Worm (Caenorhabditis elegans) whole organism, L4 larva: ENCODE data around the gene ZK1248.20.

ENCODE experiments used
- F49E8.2 ChIP-seq: sonication (generic microtip); optimal IDR thresholded peaks from 2 replicates; lab custom pipeline; 2016; ENCODE audit warnings: missing compliant biosample characterization, mild to moderate bottlenecking, missing genetic modification characterization, borderline replicate concordance
- Y105C5A.15 ChIP-seq: fragments of 200-800 bp; sonication (Bioruptor generic); IDR thresholded peaks from 2 replicates; pipeline ENCODE4 v1.3.6; 2022; ENCODE audit warnings: missing genetic modification characterization, missing compliant biosample characterization
- egl-27 ChIP-seq: sonication (generic microtip); optimal IDR thresholded peaks from 3 replicates; lab custom pipeline; 2017; ENCODE audit warnings: missing biosample characterization, missing genetic modification reagents, missing genetic modification characterization
- fkh-10 ChIP-seq: fragments of 150-350 bp; optimal IDR thresholded peaks from 2 replicates; lab custom pipeline; 2014; ENCODE audit warnings: missing biosample characterization, missing genetic modification reagents, missing genetic modification characterization
- fos-1 ChIP-seq: fragments of 150-350 bp; optimal IDR thresholded peaks from 2 replicates; lab custom pipeline; 2014; ENCODE audit warnings: missing biosample characterization, missing genetic modification characterization
- jun-1 ChIP-seq: fragments of 150-350 bp; optimal IDR thresholded peaks from 2 replicates; lab custom pipeline; 2014; ENCODE audit warnings: missing biosample characterization, missing genetic modification reagents, missing genetic modification characterization
- mdl-1 ChIP-seq, 2 experiments: fragments of 150-350 bp in 1 of 2; sonication (generic microtip) in 1 of 2; optimal IDR thresholded peaks; 2 replicates each; lab custom pipeline; 2014 to 2017; ENCODE audit warnings: missing biosample characterization in 2 of 2, missing genetic modification characterization in 2 of 2
- nhr-10 ChIP-seq: fragments of 150-350 bp; optimal IDR thresholded peaks from 2 replicates; lab custom pipeline; 2014; ENCODE audit warnings: missing biosample characterization, missing genetic modification characterization
- nhr-11 ChIP-seq: fragments of 150-350 bp; optimal IDR thresholded peaks from 2 replicates; lab custom pipeline; 2014; ENCODE audit warnings: missing biosample characterization, missing genetic modification characterization
- nhr-77 ChIP-seq: fragments of 150-350 bp; optimal IDR thresholded peaks from 2 replicates; lab custom pipeline; 2014; ENCODE audit warnings: missing biosample characterization, missing genetic modification characterization
- snpc-4 ChIP-seq: fragments of 150-350 bp; optimal IDR thresholded peaks from 2 replicates; lab custom pipeline; 2014; ENCODE audit warnings: missing biosample characterization, missing genetic modification characterization
- ztf-11 ChIP-seq: fragments of 150-350 bp; optimal IDR thresholded peaks from 2 replicates; lab custom pipeline; 2014; ENCODE audit warnings: missing biosample characterization, missing genetic modification characterization

DNA sequence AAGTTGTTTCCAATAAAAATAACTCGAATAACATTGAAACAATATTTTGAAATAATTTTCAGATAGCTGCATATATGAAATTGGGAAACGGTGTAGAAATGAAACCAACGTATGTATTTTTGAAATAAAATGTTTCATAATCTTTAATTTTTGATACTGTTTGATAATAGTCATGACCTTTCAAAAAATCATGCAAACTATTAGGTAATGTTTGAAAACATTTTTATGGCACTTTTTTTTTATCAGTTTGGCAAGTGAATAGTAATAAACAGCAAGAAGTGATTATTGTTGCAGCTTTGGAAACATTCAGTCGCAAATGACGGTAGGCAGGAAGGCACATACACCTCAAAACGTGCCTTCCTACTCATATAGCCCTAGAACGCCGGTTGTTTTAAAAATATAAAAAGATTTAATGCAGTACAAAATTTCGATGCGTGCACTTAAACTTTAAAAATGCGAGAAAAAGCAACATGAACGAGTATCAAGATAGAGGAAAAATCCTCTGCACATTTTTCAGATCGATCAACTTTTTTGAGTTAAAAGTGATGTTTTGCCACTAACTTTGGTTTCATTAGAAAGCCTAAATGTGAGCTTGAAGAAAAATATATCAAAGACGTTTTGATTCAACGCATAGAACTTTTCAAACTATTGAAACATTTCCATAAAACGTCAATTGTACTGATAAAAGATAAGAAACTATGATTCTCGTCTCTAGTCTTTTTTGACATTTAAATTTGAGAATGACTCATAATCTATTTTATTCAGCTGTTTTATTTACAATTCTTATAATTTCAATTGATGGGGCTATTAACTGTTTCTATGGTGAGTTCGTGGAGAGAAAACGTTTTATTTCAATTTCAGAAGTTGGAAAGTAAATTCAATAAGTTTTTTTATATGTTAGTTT, 49.2 kb downstream of the ZK1248.20 start, which contains the start of gene F55C12.19:
- TF ChIP-seq mdl-1 (tag; optimal IDR thresholded peaks at IDR 0.05; lab: Kevin White, UChicago) (no peak), F49E8.2 (tag; lab: Kevin White, UChicago) (no peak), nhr-77 (tag; lab: Kevin White, UChicago) (no peak), nhr-11 (no peak), jun-1 (tag; lab: Kevin White, UChicago) (no peak), fos-1 (tag; lab: Kevin White, UChicago) (no peak), Y105C5A.15 (GFP tag; lab: Robert Waterston, UW) (no peak), nhr-10 (tag; lab: Kevin White, UChicago) (no peak), ztf-11 (tag; lab: Kevin White, UChicago) (no peak), fkh-10 (GFP tag; lab: Kevin White, UChicago) (no peak), snpc-4 (tag; lab: Kevin White, UChicago) (no peak), egl-27 (tag; lab: Kevin White, UChicago) (no peak)
